Fruit fly (Drosophila melanogaster): ENCODE data around the gene prage.

The prage gene

dm6 chrX:1877107-1877736 is 103.7 kb downstream of the prage start, which contains the start of the genes CG14817 and CG14805 (continued):
- TF ChIP-seq zen (tag; optimal IDR thresholded peaks at IDR 0.05) (peak; percentile 37), CG8290 (GFP tag; optimal IDR thresholded peaks at IDR 0.05) (peak; percentile 27), CG8290 (tag; optimal IDR thresholded peaks at IDR 0.05) (peak in 1 of 2 experiments; percentile 59), PHDP (tag; optimal IDR thresholded peaks at IDR 0.05) (peak; percentile 81), CG6683 (GFP tag; optimal IDR thresholded peaks at IDR 0.05) (peak; percentile 69), CG16779 (GFP tag; IDR thresholded peaks at IDR 0.05) (no peak), sna (GFP tag; IDR thresholded peaks at IDR 0.05; ENCODE audit: partially characterized antibody) (0 out of 2 replicates have a peak, but pooled peaks have one; percentile 49), CG7556 (GFP tag; optimal IDR thresholded peaks at IDR 0.05) (peak; percentile 45), ken (GFP tag; IDR thresholded peaks at IDR 0.05) (0 out of 3 replicates have a peak, but pooled peaks have one; percentile 40), pfk (GFP tag; optimal IDR thresholded peaks at IDR 0.05) (peak; percentile 74), CG2712 (tag; optimal IDR thresholded peaks at IDR 0.05) (peak; percentile 64), CG4617 (GFP tag; optimal IDR thresholded peaks at IDR 0.05; ENCODE audit: borderline replicate concordance) (peak; percentile 74), CG17328 (GFP tag; IDR thresholded peaks at IDR 0.05) (peak; percentile 58), D (optimal IDR thresholded peaks at IDR 0.05) (no peak), D (GFP tag; optimal IDR thresholded peaks at IDR 0.05) (peak; percentile 44), jumu (GFP tag; optimal IDR thresholded peaks at IDR 0.05) (no peak), knrl (GFP tag; IDR thresholded peaks at IDR 0.05; ENCODE audit: partially characterized antibody) (0 out of 3 replicates have a peak, but pooled peaks have one; percentile 27), Aef1 (GFP tag; IDR thresholded peaks at IDR 0.05) (no peak), CG10274 (GFP tag; optimal IDR thresholded peaks at IDR 0.05) (peak; percentile 54), Dek (tag; optimal IDR thresholded peaks at IDR 0.05) (peak; percentile 43), Six4 (GFP tag; optimal IDR thresholded peaks at IDR 0.05) (peak; percentile 34), hb (GFP tag; IDR thresholded peaks at IDR 0.05; ENCODE audit: partially characterized antibody) (no peak), CG10654 (GFP tag; optimal IDR thresholded peaks at IDR 0.05) (peak; percentile 23), CG2116 (GFP tag; optimal IDR thresholded peaks at IDR 0.05) (peak; percentile 91), CG4854 (GFP tag; optimal IDR thresholded peaks at IDR 0.05) (peak; percentile 48), HmgZ (tag; optimal IDR thresholded peaks at IDR 0.05) (peak; percentile 76), Bdp1 (GFP tag; optimal IDR thresholded peaks at IDR 0.05) (peak; percentile 18), CG10267 (tag; optimal IDR thresholded peaks at IDR 0.05) (peak; percentile 77), CG9797 (GFP tag; optimal IDR thresholded peaks at IDR 0.05) (peak; percentile 72), CG7271 (tag; optimal IDR thresholded peaks at IDR 0.05) (peak; percentile 94), HLH4C (GFP tag; IDR thresholded peaks at IDR 0.05; ENCODE audit: partially characterized antibody) (peak; percentile 45; the same call in 2 of the 3 replicates), Ssrp (tag; optimal IDR thresholded peaks at IDR 0.05) (no peak), CG6854 (GFP tag; optimal IDR thresholded peaks at IDR 0.05) (peak; percentile 83), Dll (GFP tag; IDR thresholded peaks at IDR 0.05; ENCODE audit: partially characterized antibody) (peak; percentile 55; the same call in 2 of the 4 replicates), tll (GFP tag; optimal IDR thresholded peaks at IDR 0.05) (no peak), CG30020 (tag; optimal IDR thresholded peaks at IDR 0.05) (peak; percentile 40), CG16815 (GFP tag; optimal IDR thresholded peaks at IDR 0.05) (no peak), eyg (GFP tag; optimal IDR thresholded peaks at IDR 0.05) (no peak), gfzf (GFP tag; optimal IDR thresholded peaks at IDR 0.05) (peak; percentile 68), NfI (GFP tag; optimal IDR thresholded peaks at IDR 0.05) (peak; percentile 86), CG12155 (GFP tag; optimal IDR thresholded peaks at IDR 0.05) (no peak), Ada2b (GFP tag; IDR thresholded peaks at IDR 0.05) (peak; percentile 24; the same call in 1 of the 2 replicates), eve (GFP tag; optimal IDR thresholded peaks at IDR 0.05) (no peak), nmo (GFP tag; optimal IDR thresholded peaks at IDR 0.05) (peak; percentile 53), vnd (GFP tag; IDR thresholded peaks at IDR 0.05; ENCODE audit: partially characterized antibody) (0 out of 3 replicates have a peak, but pooled peaks have one; percentile 31), CG30403 (GFP tag; optimal IDR thresholded peaks at IDR 0.05) (peak; percentile 41), CG31441 (GFP tag; IDR thresholded peaks at IDR 0.05) (peak; percentile 75), Hmr (GFP tag; optimal IDR thresholded peaks at IDR 0.05) (peak; percentile 88)

Data from whole organism, embryonic.